Fruit fly (Drosophila melanogaster): ENCODE measurements around the gene ChLD3.

dm6 chr2L:16720707-16721700 lies 17.6 kb upstream of the ChLD3 start:
- peak; percentile 90 for TF ChIP-seq CG15710 (tag; optimal IDR thresholded peaks at IDR 0.05)
- TF ChIP-seq CG8159 (tag; optimal IDR thresholded peaks at IDR 0.05): peak; percentile 96
- TF ChIP-seq CG14655 (GFP tag; optimal IDR thresholded peaks at IDR 0.05): peak; percentile 94
- TF ChIP-seq gl (tag; optimal IDR thresholded peaks at IDR 0.05): peak; percentile 83
- peak; percentile 97 for TF ChIP-seq CG32121 (GFP tag; IDR thresholded peaks at IDR 0.05)
- peak; percentile 84 for TF ChIP-seq EcR (GFP tag; optimal IDR thresholded peaks at IDR 0.05)
- TF ChIP-seq fd96Ca (GFP tag; IDR thresholded peaks at IDR 0.05): peak; percentile 84
